Fruit fly (Drosophila melanogaster) whole organism, pupa: ENCODE measurements around the gene CG46310.

Experiments
- CG10348 ChIP-seq: fragments of 200-800 bp; sonication (Bioruptor generic); IDR thresholded peaks from 2 replicates; pipeline ENCODE4 v1.3.6; 2022; ENCODE audit warnings: missing biosample characterization, missing genetic modification characterization
- CG12605 ChIP-seq: fragments of 200-800 bp; sonication (Bioruptor generic); IDR thresholded peaks from 2 replicates; pipeline ENCODE4 v1.3.6; 2022; ENCODE audit warnings: missing biosample characterization, missing genetic modification characterization
- CG13204 ChIP-seq: fragments of 200-800 bp; sonication (Bioruptor generic); optimal IDR thresholded peaks from 2 replicates; lab custom pipeline; 2018; ENCODE audit warnings: missing biosample characterization, mild to moderate bottlenecking, missing genetic modification characterization, moderate library complexity
- CG17806 ChIP-seq: fragments of 200-800 bp; sonication (Bioruptor generic); optimal IDR thresholded peaks from 2 replicates; lab custom pipeline; 2018; ENCODE audit warnings: missing biosample characterization, mild to moderate bottlenecking, missing genetic modification characterization, moderate library complexity
- CG32121 ChIP-seq: fragments of 200-800 bp; sonication (Bioruptor generic); IDR thresholded peaks from 2 replicates; pipeline ENCODE4 v1.3.6; 2022; ENCODE audit warnings: missing biosample characterization, missing genetic modification characterization
- CG4496 ChIP-seq: fragments of 200-800 bp; sonication (Bioruptor generic); IDR thresholded peaks from 3 replicates; pipeline ENCODE4 v1.3.6; 2022; ENCODE audit warnings: missing biosample characterization, missing genetic modification characterization
- EcR ChIP-seq: fragments of 200-800 bp; sonication (Bioruptor generic); optimal IDR thresholded peaks from 3 replicates; lab custom pipeline; 2019; ENCODE audit warnings: missing biosample characterization, missing genetic modification characterization, mild to moderate bottlenecking, moderate library complexity, missing genetic modification reagents
- Ets98B ChIP-seq: fragments of 200-800 bp; sonication (Bioruptor generic); IDR thresholded peaks from 2 replicates; pipeline ENCODE4 v1.3.6; 2022; ENCODE audit warnings: missing biosample characterization, missing genetic modification characterization
- Pif1A ChIP-seq: fragments of 200-800 bp; sonication (Bioruptor generic); optimal IDR thresholded peaks from 3 replicates; lab custom pipeline; 2016; ENCODE audit warnings: missing biosample characterization, missing genetic modification characterization
- Pif1B ChIP-seq: fragments of 200-800 bp; sonication (Bioruptor generic); optimal IDR thresholded peaks from 3 replicates; lab custom pipeline; 2016; ENCODE audit warnings: missing biosample characterization, missing genetic modification characterization
- gl ChIP-seq: fragments of 200-800 bp; sonication (Bioruptor generic); optimal IDR thresholded peaks from 2 replicates; lab custom pipeline; 2018; ENCODE audit warnings: missing biosample characterization, mild to moderate bottlenecking, missing genetic modification characterization

The CG46310 gene

DNA sequence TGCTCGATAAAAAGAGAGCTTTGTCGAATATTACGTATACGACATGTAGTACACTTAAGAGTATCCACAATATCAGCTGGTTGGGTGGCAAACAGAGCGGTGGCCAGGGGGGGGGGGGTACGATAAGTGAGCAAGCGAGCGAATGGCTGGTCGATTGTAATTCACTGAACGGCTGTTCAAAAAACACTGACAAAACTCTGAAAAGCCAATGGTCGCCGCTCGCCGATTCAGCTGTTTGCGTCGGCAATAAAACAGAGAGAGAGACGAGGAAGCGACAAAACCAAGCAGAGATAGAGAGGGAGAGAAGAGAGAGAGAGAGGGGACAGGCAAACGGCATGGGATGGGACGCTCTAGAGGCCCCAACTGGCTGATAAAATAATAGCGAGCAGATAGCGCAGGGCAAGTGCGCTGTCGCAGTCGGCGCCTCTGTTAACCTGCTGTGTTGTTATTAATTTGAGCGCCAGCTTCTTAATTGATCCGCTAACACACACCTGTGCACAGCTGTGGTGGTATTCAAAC, 52.9 kb downstream of the CG46310 start, which contains the start of gene cnc:
Gene cnc (minus strand): TSS at position 191 of the 519 bp plus-strand sequence.
- TF ChIP-seq Ets98B (GFP tag; lab: Robert Waterston, UW), result peak; percentile 67; the same call in 1 of the 2 replicates
- peak; percentile 87 for TF ChIP-seq CG13204 (GFP tag; lab: Kevin White, UChicago)
- TF ChIP-seq CG17806 (tag; lab: Kevin White, UChicago), result no peak
- TF ChIP-seq EcR, result peak; percentile 84
- TF ChIP-seq Pif1A (GFP tag; lab: Kevin White, UChicago), result peak; percentile 8
- 0 out of 2 replicates have a peak, but pooled peaks have one; percentile 37 for TF ChIP-seq CG32121 (GFP tag; lab: Robert Waterston, UW)
- peak; percentile 69 for TF ChIP-seq CG4496 (GFP tag; lab: Robert Waterston, UW)
- peak; percentile 30 for TF ChIP-seq Pif1B (GFP tag; lab: Kevin White, UChicago)
- no peak for TF ChIP-seq gl (tag; lab: Kevin White, UChicago)

DNA sequence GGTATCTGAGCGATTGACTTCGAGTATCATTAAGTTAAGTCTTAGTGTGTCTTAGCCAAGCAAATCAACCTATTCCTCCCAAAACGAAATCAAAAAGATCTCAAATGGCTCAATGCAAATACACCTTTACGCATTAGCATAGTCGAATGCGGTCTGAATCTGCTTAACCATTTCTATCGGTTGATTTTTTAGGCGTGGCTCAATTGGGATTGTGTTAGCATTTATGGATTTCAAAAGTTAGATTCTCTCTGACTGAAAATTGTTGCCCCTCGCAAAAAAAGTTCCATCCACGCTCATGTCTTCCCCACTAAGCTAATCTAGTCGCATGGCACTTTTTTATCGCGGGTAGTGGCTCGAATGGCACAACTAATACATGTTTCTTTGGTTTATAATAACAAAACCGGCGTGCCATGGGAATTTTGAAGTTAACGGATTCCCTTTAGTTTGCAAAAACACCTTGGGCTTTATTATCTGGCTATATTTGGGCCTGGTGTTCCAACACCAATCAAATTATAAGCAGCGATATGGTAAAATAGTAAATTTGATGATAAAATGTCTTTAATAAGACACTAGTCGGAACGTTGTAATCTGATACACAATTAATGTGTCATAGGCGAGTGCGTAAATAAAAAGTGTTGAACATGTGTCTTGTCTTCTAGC, 55.1 kb downstream of the CG46310 start:
- TF ChIP-seq CG17806 (tag; lab: Kevin White, UChicago) (no peak), CG12605 (GFP tag; lab: Robert Waterston, UW) (no peak), Ets98B (GFP tag; lab: Robert Waterston, UW) (no peak), CG32121 (GFP tag; lab: Robert Waterston, UW) (no peak), CG10348 (GFP tag; lab: Robert Waterston, UW) (no peak)
